Worm (Caenorhabditis elegans) whole organism, L3 larva: ENCODE measurements around the gene let-711.
A peak's percentile ranks its signal among the peaks of the same experiment; 100 is the strongest.

Experiments
- R02D3.7 ChIP-seq: fragments of 150-350 bp; optimal IDR thresholded peaks from 2 replicates; lab custom pipeline; 2014; ENCODE audit warnings: missing biosample characterization, missing genetic modification characterization
- ZK546.5 ChIP-seq: sonication (generic microtip); optimal IDR thresholded peaks from 2 replicates; lab custom pipeline; 2017; ENCODE audit warnings: missing biosample characterization, missing genetic modification characterization
- aly-2 ChIP-seq: fragments of 150-350 bp; optimal IDR thresholded peaks from 2 replicates; lab custom pipeline; 2014; ENCODE audit warnings: missing biosample characterization, missing genetic modification characterization
- ceh-28 ChIP-seq: fragments of 150-350 bp; optimal IDR thresholded peaks from 2 replicates; lab custom pipeline; 2014; ENCODE audit warnings: missing biosample characterization, missing genetic modification reagents, missing genetic modification characterization
- ceh-82 ChIP-seq: fragments of 150-350 bp; optimal IDR thresholded peaks from 2 replicates; lab custom pipeline; 2014; ENCODE audit warnings: missing biosample characterization, missing genetic modification characterization
- daf-12 ChIP-seq: fragments of 150-350 bp; optimal IDR thresholded peaks from 2 replicates; lab custom pipeline; 2014; ENCODE audit warnings: missing biosample characterization, missing genetic modification reagents, missing genetic modification characterization
- egl-27 ChIP-seq: sonication (generic microtip); optimal IDR thresholded peaks from 4 replicates; lab custom pipeline; 2017; ENCODE audit warnings: missing biosample characterization, missing genetic modification reagents, missing genetic modification characterization
- egl-5 ChIP-seq: fragments of 150-350 bp; optimal IDR thresholded peaks from 2 replicates; lab custom pipeline; 2017; ENCODE audit warnings: missing biosample characterization, missing genetic modification reagents, missing genetic modification characterization, inconsistent platforms
- elt-1 ChIP-seq: fragments of 150-350 bp; optimal IDR thresholded peaks from 2 replicates; lab custom pipeline; 2014; ENCODE audit warnings: missing biosample characterization, missing genetic modification characterization
- elt-2 ChIP-seq: sonication (generic microtip); optimal IDR thresholded peaks from 2 replicates; lab custom pipeline; 2016; ENCODE audit warnings: missing genetic modification reagents, mild to moderate bottlenecking, missing genetic modification characterization, missing compliant biosample characterization
- elt-3 ChIP-seq, 3 experiments: fragments of 150-350 bp in 1 of 3; sonication (generic microtip) in 2 of 3; optimal IDR thresholded peaks; 2 replicates in 2 of 3; 4 replicates in 1 of 3; lab custom pipeline; 2014 to 2017; ENCODE audit warnings: missing biosample characterization in 3 of 3, missing genetic modification characterization in 3 of 3
- eor-1 ChIP-seq, 2 experiments: fragments of 150-350 bp; optimal IDR thresholded peaks; 2 replicates each; lab custom pipeline; 2014 to 2018; ENCODE audit warnings: missing biosample characterization in 2 of 2, missing genetic modification characterization in 2 of 2
- fkh-10 ChIP-seq: sonication (generic microtip); optimal IDR thresholded peaks from 2 replicates; lab custom pipeline; 2017; ENCODE audit warnings: missing biosample characterization, missing genetic modification reagents, missing genetic modification characterization
- fkh-2 ChIP-seq: fragments of 150-350 bp; optimal IDR thresholded peaks from 2 replicates; lab custom pipeline; 2014; ENCODE audit warnings: missing biosample characterization, missing genetic modification reagents, missing genetic modification characterization
- fos-1 ChIP-seq: fragments of 150-350 bp; optimal IDR thresholded peaks from 2 replicates; lab custom pipeline; 2014; ENCODE audit warnings: missing biosample characterization, missing genetic modification characterization
- hmg-11 ChIP-seq: sonication (generic microtip); optimal IDR thresholded peaks from 2 replicates; lab custom pipeline; 2016; ENCODE audit warnings: missing genetic modification characterization, missing compliant biosample characterization
- jun-1 ChIP-seq: fragments of 150-350 bp; optimal IDR thresholded peaks from 2 replicates; lab custom pipeline; 2014; ENCODE audit warnings: missing biosample characterization, missing genetic modification reagents, missing genetic modification characterization
- lsy-12 ChIP-seq: sonication (generic microtip); optimal IDR thresholded peaks from 2 replicates; lab custom pipeline; 2016; ENCODE audit warnings: mild to moderate bottlenecking, missing genetic modification characterization, missing compliant biosample characterization
- mml-1 ChIP-seq: fragments of 150-350 bp; sonication (generic microtip); optimal IDR thresholded peaks from 3 replicates; lab custom pipeline; 2014; ENCODE audit warnings: missing biosample characterization, missing genetic modification characterization
- nfya-1 ChIP-seq: sonication (generic microtip); optimal IDR thresholded peaks from 2 replicates; lab custom pipeline; 2017; ENCODE audit warnings: missing genetic modification characterization, mild to moderate bottlenecking, missing compliant biosample characterization, antibody characterized with exemption, moderate library complexity; ENCODE audit not compliant: insufficient read depth
- nhr-11 ChIP-seq: fragments of 150-350 bp; optimal IDR thresholded peaks from 2 replicates; lab custom pipeline; 2014; ENCODE audit warnings: missing biosample characterization, missing genetic modification characterization
- nhr-12 ChIP-seq: fragments of 150-350 bp; optimal IDR thresholded peaks from 2 replicates; lab custom pipeline; 2014; ENCODE audit warnings: missing biosample characterization, missing genetic modification characterization
- nhr-23 ChIP-seq: fragments of 150-350 bp; optimal IDR thresholded peaks from 2 replicates; lab custom pipeline; 2014; ENCODE audit warnings: missing biosample characterization, missing genetic modification reagents, missing genetic modification characterization
- nhr-237 ChIP-seq: fragments of 150-350 bp; optimal IDR thresholded peaks from 2 replicates; lab custom pipeline; 2014; ENCODE audit warnings: missing biosample characterization, missing genetic modification characterization
- nhr-25 ChIP-seq: sonication (generic microtip); optimal IDR thresholded peaks from 2 replicates; lab custom pipeline; 2017; ENCODE audit warnings: missing biosample characterization, missing genetic modification characterization
- nhr-77 ChIP-seq: fragments of 150-350 bp; optimal IDR thresholded peaks from 2 replicates; lab custom pipeline; 2014; ENCODE audit warnings: missing biosample characterization, missing genetic modification characterization
- pha-4 ChIP-seq: fragments of 150-350 bp; optimal IDR thresholded peaks from 2 replicates; lab custom pipeline; 2014; ENCODE audit warnings: missing biosample characterization, missing genetic modification reagents, missing genetic modification characterization
- pqm-1 ChIP-seq: fragments of 150-350 bp; optimal IDR thresholded peaks from 2 replicates; lab custom pipeline; 2017; ENCODE audit warnings: missing biosample characterization, missing genetic modification characterization, inconsistent platforms
- sea-2 ChIP-seq: fragments of 150-350 bp; sonication (generic microtip); optimal IDR thresholded peaks from 4 replicates; lab custom pipeline; 2014; ENCODE audit warnings: missing biosample characterization, missing genetic modification reagents, missing genetic modification characterization
- skn-1 ChIP-seq: fragments of 150-350 bp; optimal IDR thresholded peaks from 2 replicates; lab custom pipeline; 2014; ENCODE audit warnings: missing biosample characterization, missing genetic modification characterization
- snpc-4 ChIP-seq: fragments of 150-350 bp; optimal IDR thresholded peaks from 2 replicates; lab custom pipeline; 2014; ENCODE audit warnings: missing biosample characterization, missing genetic modification characterization
- tbx-2 ChIP-seq: sonication (generic microtip); optimal IDR thresholded peaks from 2 replicates; lab custom pipeline; 2016; ENCODE audit warnings: mild to moderate bottlenecking, missing genetic modification characterization, missing compliant biosample characterization
- unc-39 ChIP-seq: sonication (generic microtip); optimal IDR thresholded peaks from 4 replicates; lab custom pipeline; 2017; ENCODE audit warnings: missing biosample characterization, missing genetic modification characterization
- unc-62 ChIP-seq: fragments of 150-350 bp; sonication (generic microtip); optimal IDR thresholded peaks from 4 replicates; lab custom pipeline; 2014; ENCODE audit warnings: missing biosample characterization, missing genetic modification reagents, missing genetic modification characterization
- ztf-11 ChIP-seq: fragments of 150-350 bp; optimal IDR thresholded peaks from 2 replicates; lab custom pipeline; 2014; ENCODE audit warnings: missing biosample characterization, missing genetic modification characterization
- ztf-4 ChIP-seq: fragments of 150-350 bp; optimal IDR thresholded peaks from 2 replicates; lab custom pipeline; 2014; ENCODE audit warnings: missing biosample characterization, missing genetic modification characterization

Gene let-711

ce11 chrIII:6898518-6898917 lies 48.0 kb upstream of the let-711 start:
- no peak for TF ChIP-seq ceh-28 (tag; lab: Kevin White, UChicago)
- no peak for TF ChIP-seq fos-1
- TF ChIP-seq nhr-25 (tag; lab: Kevin White, UChicago) = peak; percentile 36
- TF ChIP-seq ztf-11 (tag; lab: Kevin White, UChicago) = no peak
- TF ChIP-seq fkh-2 (tag; lab: Kevin White, UChicago) = no peak
- peak; percentile 44 for TF ChIP-seq pqm-1
- peak; percentile 33 for TF ChIP-seq mml-1
- no peak for TF ChIP-seq unc-39 (tag; lab: Kevin White, UChicago)
- TF ChIP-seq jun-1 = peak; percentile 27
- no peak for TF ChIP-seq daf-12 (tag; lab: Kevin White, UChicago)
- TF ChIP-seq nhr-12 (tag; lab: Kevin White, UChicago) = no peak
- TF ChIP-seq nhr-237 (tag; lab: Kevin White, UChicago) = no peak
- peak; percentile 64 for TF ChIP-seq nhr-23 (tag; lab: Kevin White, UChicago)
- peak; percentile 1 for TF ChIP-seq nfya-1 (tag; lab: Kevin White, UChicago)
- TF ChIP-seq R02D3.7 (tag; lab: Kevin White, UChicago) = no peak
- no peak for TF ChIP-seq aly-2
- TF ChIP-seq ztf-4 (tag; lab: Kevin White, UChicago) = no peak
- no peak for TF ChIP-seq sea-2
- TF ChIP-seq nhr-11 (tag; lab: Kevin White, UChicago) = peak; percentile 54
- no peak for TF ChIP-seq unc-62 (GFP tag; lab: Kevin White, UChicago)
- no peak for TF ChIP-seq fkh-10 (GFP tag; lab: Kevin White, UChicago)
- no peak for TF ChIP-seq egl-5
- TF ChIP-seq skn-1 = no peak
- TF ChIP-seq lsy-12 (tag; lab: Kevin White, UChicago) = no peak
- no peak for TF ChIP-seq elt-1 (tag; lab: Kevin White, UChicago)
- TF ChIP-seq tbx-2 (tag; lab: Kevin White, UChicago) = no peak
- no peak for TF ChIP-seq ZK546.5
- TF ChIP-seq hmg-11 = no peak
- TF ChIP-seq elt-2 (tag; lab: Kevin White, UChicago) = peak; percentile 4

- no peak for TF ChIP-seq nhr-25 (tag; lab: Kevin White, UChicago)
- peak; percentile 9 for TF ChIP-seq aly-2
- TF ChIP-seq fkh-2 (tag; lab: Kevin White, UChicago) = no peak
- TF ChIP-seq egl-27 (tag; lab: Kevin White, UChicago) = no peak
- TF ChIP-seq unc-39 (tag; lab: Kevin White, UChicago) = no peak
- TF ChIP-seq snpc-4 = no peak
- no peak for TF ChIP-seq nfya-1 (tag; lab: Kevin White, UChicago)
- TF ChIP-seq ceh-28 (tag; lab: Kevin White, UChicago) = peak; percentile 23
- TF ChIP-seq egl-5 = no peak
- no peak for TF ChIP-seq ceh-82 (tag; lab: Kevin White, UChicago)
- TF ChIP-seq elt-1 (tag; lab: Kevin White, UChicago) = no peak
- no peak for TF ChIP-seq sea-2
- no peak for TF ChIP-seq lsy-12 (tag; lab: Kevin White, UChicago)
- TF ChIP-seq nhr-23 (tag; lab: Kevin White, UChicago) = peak; percentile 2
- TF ChIP-seq, all 47 proteins: peak for 3
These were observed 45.9 kb upstream of the let-711 start for ce11 chrIII:6900609-6901008.

ce11 chrIII:6903056-6903977 lies 43.2 kb upstream of the let-711 start, which contains the start of the genes brc-2 and T07E3.3:
TSS of gene brc-2 (minus strand) at chrIII:6903106.
TSS of gene T07E3.3 (plus strand) at chrIII:6903877.
- no peak for TF ChIP-seq egl-5
- peak; percentile 60 for TF ChIP-seq elt-2 (tag; lab: Kevin White, UChicago)
- no peak for TF ChIP-seq fos-1
- TF ChIP-seq pqm-1 = peak; percentile 42
- peak; percentile 67 for TF ChIP-seq pha-4 (tag; lab: Kevin White, UChicago)
- peak; percentile 5 for TF ChIP-seq hmg-11
- TF ChIP-seq nfya-1 (tag; lab: Kevin White, UChicago) = peak; percentile 0
- no peak for TF ChIP-seq unc-62 (GFP tag; lab: Kevin White, UChicago)
- peak; percentile 14 for TF ChIP-seq skn-1

ce11 chrIII:6904468-6904867 lies 42.0 kb upstream of the let-711 start:
- no peak for TF ChIP-seq unc-39 (tag; lab: Kevin White, UChicago)
- TF ChIP-seq elt-1 (tag; lab: Kevin White, UChicago) = no peak
- no peak for TF ChIP-seq lsy-12 (tag; lab: Kevin White, UChicago)
- no peak for TF ChIP-seq pqm-1
- TF ChIP-seq elt-3 (tag; optimal IDR thresholded peaks at IDR 0.05; lab: Kevin White, UChicago) = no peak
- no peak for TF ChIP-seq ZK546.5
- no peak for TF ChIP-seq aly-2
- no peak for TF ChIP-seq ceh-28 (tag; lab: Kevin White, UChicago)
- TF ChIP-seq eor-1 (tag; optimal IDR thresholded peaks at IDR 0.05; lab: Kevin White, UChicago) = no peak
- TF ChIP-seq fkh-10 (GFP tag; lab: Kevin White, UChicago) = no peak
- no peak for TF ChIP-seq daf-12 (tag; lab: Kevin White, UChicago)
- TF ChIP-seq hmg-11 = no peak
- no peak for TF ChIP-seq nhr-77 (tag; lab: Kevin White, UChicago)
